Fruit fly (Drosophila melanogaster) whole organism, embryonic: ENCODE measurements around the gene Est-Q.

ENCODE experiments used
- Atf6 ChIP-seq: fragments of 200-800 bp; sonication (Bioruptor generic); IDR thresholded peaks from 2 replicates; pipeline ENCODE4 v1.3.6; 2022; ENCODE audit warnings: missing biosample characterization, missing genetic modification characterization
- B-H2 ChIP-seq: fragments of 200-800 bp; sonication (Bioruptor generic); optimal IDR thresholded peaks from 2 replicates; lab custom pipeline; 2018; ENCODE audit warnings: missing biosample characterization, mild to moderate bottlenecking, missing genetic modification characterization
- Bdp1 ChIP-seq: fragments of 200-800 bp; sonication (Bioruptor generic); optimal IDR thresholded peaks from 3 replicates; lab custom pipeline; 2016; ENCODE audit warnings: missing biosample characterization, missing genetic modification characterization
- CG10366 ChIP-seq: fragments of 200-800 bp; sonication (Bioruptor generic); IDR thresholded peaks from 2 replicates; pipeline ENCODE4 v1.3.6; 2022; ENCODE audit warnings: missing biosample characterization, missing genetic modification characterization
- CG10565 ChIP-seq: fragments of 200-800 bp; sonication (Bioruptor generic); optimal IDR thresholded peaks from 3 replicates; lab custom pipeline; 2016; ENCODE audit warnings: missing biosample characterization, mild to moderate bottlenecking, missing genetic modification characterization
- CG10959 ChIP-seq: fragments of 200-800 bp; sonication (Bioruptor generic); IDR thresholded peaks from 2 replicates; pipeline ENCODE4 v1.3.6; 2022; ENCODE audit warnings: missing biosample characterization, missing genetic modification characterization
- CG11504 ChIP-seq: fragments of 200-800 bp; sonication (Bioruptor generic); optimal IDR thresholded peaks from 3 replicates; lab custom pipeline; 2019; ENCODE audit warnings: missing biosample characterization, mild to moderate bottlenecking, missing genetic modification characterization, moderate library complexity
- CG11723 ChIP-seq: fragments of 200-800 bp; sonication (Bioruptor generic); optimal IDR thresholded peaks from 2 replicates; lab custom pipeline; 2017; ENCODE audit warnings: missing biosample characterization, mild to moderate bottlenecking, missing genetic modification characterization
- CG12236 ChIP-seq: fragments of 200-800 bp; sonication (Bioruptor generic); optimal IDR thresholded peaks from 2 replicates; lab custom pipeline; 2016; ENCODE audit warnings: missing biosample characterization, missing genetic modification characterization
- CG1233 ChIP-seq: fragments of 200-800 bp; sonication (Bioruptor generic); optimal IDR thresholded peaks from 4 replicates; lab custom pipeline; 2018; ENCODE audit warnings: missing biosample characterization, mild to moderate bottlenecking, missing genetic modification characterization
- CG14710 ChIP-seq: fragments of 200-800 bp; sonication (Bioruptor generic); optimal IDR thresholded peaks from 3 replicates; lab custom pipeline; 2019; ENCODE audit warnings: missing biosample characterization, mild to moderate bottlenecking, missing genetic modification characterization, moderate library complexity
- CG15514 ChIP-seq: fragments of 200-800 bp; sonication (Bioruptor generic); optimal IDR thresholded peaks from 3 replicates; lab custom pipeline; 2017; ENCODE audit warnings: missing biosample characterization, missing genetic modification characterization, mild to moderate bottlenecking, moderate library complexity, missing genetic modification reagents
- CG1647 ChIP-seq: fragments of 200-800 bp; sonication (Bioruptor generic); optimal IDR thresholded peaks from 3 replicates; lab custom pipeline; 2016; ENCODE audit warnings: missing biosample characterization, missing genetic modification characterization
- CG18011 ChIP-seq: fragments of 200-800 bp; sonication (Bioruptor generic); optimal IDR thresholded peaks from 2 replicates; lab custom pipeline; 2017; ENCODE audit warnings: missing biosample characterization, missing genetic modification characterization, mild to moderate bottlenecking, moderate library complexity, missing genotype
- CG18262 ChIP-seq: fragments of 200-800 bp; optimal IDR thresholded peaks from 3 replicates; lab custom pipeline; 2019; ENCODE audit warnings: missing biosample characterization, mild to moderate bottlenecking, missing genetic modification characterization, moderate library complexity
- CG1832 ChIP-seq: fragments of 200-800 bp; sonication (Bioruptor generic); optimal IDR thresholded peaks from 2 replicates; lab custom pipeline; 2017; ENCODE audit warnings: missing biosample characterization, mild to moderate bottlenecking, missing genetic modification characterization, inconsistent platforms
- CG5953 ChIP-seq: fragments of 200-800 bp; sonication (Bioruptor generic); IDR thresholded peaks from 2 replicates; pipeline ENCODE4 v1.3.6; 2022; ENCODE audit warnings: missing biosample characterization, missing genetic modification characterization
- CG6254 ChIP-seq: fragments of 200-800 bp; sonication (Bioruptor generic); optimal IDR thresholded peaks from 3 replicates; lab custom pipeline; 2017; ENCODE audit warnings: mild to moderate bottlenecking, missing biosample characterization, missing genetic modification reagents, missing genetic modification characterization
- CG7786 ChIP-seq: fragments of 200-800 bp; sonication (Bioruptor generic); optimal IDR thresholded peaks from 2 replicates; lab custom pipeline; 2016; ENCODE audit warnings: missing biosample characterization, missing genetic modification characterization
- Doc3 ChIP-seq: fragments of 200-800 bp; sonication (Bioruptor generic); IDR thresholded peaks from 3 replicates; pipeline ENCODE4 v1.3.6; 2022; ENCODE audit warnings: missing biosample characterization, missing genetic modification characterization; ENCODE audit not compliant: partially characterized antibody
- Dp ChIP-seq: fragments of 200-800 bp; sonication (Bioruptor generic); optimal IDR thresholded peaks from 2 replicates; lab custom pipeline; 2018; ENCODE audit warnings: missing biosample characterization, mild to moderate bottlenecking, missing genetic modification characterization, moderate library complexity
- ERR ChIP-seq: fragments of 200-800 bp; sonication (Bioruptor generic); optimal IDR thresholded peaks from 2 replicates; lab custom pipeline; 2016; ENCODE audit warnings: missing biosample characterization, missing genetic modification characterization
- Gug ChIP-seq: fragments of 200-800 bp; sonication (Bioruptor generic); IDR thresholded peaks from 4 replicates; pipeline ENCODE4 v1.3.6; 2022; ENCODE audit warnings: missing biosample characterization, missing genetic modification characterization
- H15 ChIP-seq: fragments of 200-800 bp; sonication (Bioruptor generic); IDR thresholded peaks from 3 replicates; pipeline ENCODE4 v1.3.6; 2022; ENCODE audit warnings: missing biosample characterization, missing genetic modification characterization
- HmgZ ChIP-seq: fragments of 200-800 bp; sonication (Bioruptor generic); optimal IDR thresholded peaks from 2 replicates; lab custom pipeline; 2018; ENCODE audit warnings: missing biosample characterization, mild to moderate bottlenecking, missing genetic modification characterization
- Hmx ChIP-seq: fragments of 200-800 bp; sonication (Bioruptor generic); optimal IDR thresholded peaks from 2 replicates; lab custom pipeline; 2016; ENCODE audit warnings: missing biosample characterization, missing genetic modification characterization
- Hr78 ChIP-seq, 2 experiments: fragments of 200-800 bp in 1 of 2; fragments of >200 bp in 1 of 2; sonication (Bioruptor generic) in 1 of 2; optimal IDR thresholded peaks; 2 replicates each; lab custom pipeline; 2017 to 2019; ENCODE audit warnings: missing biosample characterization in 2 of 2, missing genetic modification characterization in 2 of 2, mild to moderate bottlenecking in 1 of 2, moderate library complexity in 1 of 2
- Lim3 ChIP-seq: fragments of 200-800 bp; sonication (Bioruptor generic); IDR thresholded peaks from 2 replicates; pipeline ENCODE4 v1.3.6; 2022; ENCODE audit warnings: missing biosample characterization, missing genetic modification characterization
- Mrtf ChIP-seq: fragments of 200-800 bp; sonication (Bioruptor generic); IDR thresholded peaks from 3 replicates; pipeline ENCODE4 v1.3.6; 2022; ENCODE audit warnings: missing biosample characterization, missing genetic modification characterization
- Nf-YB ChIP-seq: fragments of 200-800 bp; sonication (Bioruptor generic); optimal IDR thresholded peaks from 3 replicates; lab custom pipeline; 2019; ENCODE audit warnings: missing biosample characterization, mild to moderate bottlenecking, missing genetic modification characterization, moderate library complexity
- Rfx ChIP-seq: fragments of 200-800 bp; sonication (Bioruptor generic); IDR thresholded peaks from 2 replicates; pipeline ENCODE4 v1.3.6; 2022; ENCODE audit warnings: missing biosample characterization, missing genetic modification characterization
- al ChIP-seq: fragments of 200-800 bp; sonication (Bioruptor generic); IDR thresholded peaks from 2 replicates; pipeline ENCODE4 v1.3.6; 2022; ENCODE audit warnings: missing biosample characterization, missing genetic modification characterization
- ara ChIP-seq: fragments of 200-800 bp; sonication (Bioruptor generic); IDR thresholded peaks from 2 replicates; pipeline ENCODE4 v1.3.6; 2022; ENCODE audit warnings: missing biosample characterization, missing genetic modification characterization
- ato ChIP-seq: fragments of 200-800 bp; sonication (Bioruptor generic); IDR thresholded peaks from 2 replicates; pipeline ENCODE4 v1.3.6; 2022; ENCODE audit warnings: missing biosample characterization, missing genetic modification characterization; ENCODE audit not compliant: partially characterized antibody
- crol ChIP-seq: fragments of 200-800 bp; sonication (Bioruptor generic); IDR thresholded peaks from 2 replicates; pipeline ENCODE4 v1.3.6; 2022; ENCODE audit warnings: missing biosample characterization, missing genetic modification characterization
- dimm ChIP-seq: fragments of 200-800 bp; sonication (Bioruptor generic); IDR thresholded peaks from 2 replicates; pipeline ENCODE4 v1.3.6; 2022; ENCODE audit warnings: missing biosample characterization, missing genetic modification characterization
- disco-r ChIP-seq: fragments of 200-800 bp; sonication (Bioruptor generic); optimal IDR thresholded peaks from 2 replicates; lab custom pipeline; 2016; ENCODE audit warnings: missing biosample characterization, missing genetic modification characterization
- esg ChIP-seq: fragments of 200-800 bp; sonication (Bioruptor generic); conservative IDR thresholded peaks from 2 replicates; pipeline ENCODE4 v1.3.6; 2022; ENCODE audit warnings: missing biosample characterization, missing genetic modification characterization
- fd102C ChIP-seq: fragments of 200-800 bp; sonication (Bioruptor generic); optimal IDR thresholded peaks from 2 replicates; lab custom pipeline; 2018; ENCODE audit warnings: missing biosample characterization, mild to moderate bottlenecking, missing genetic modification characterization, moderate library complexity
- fd64A ChIP-seq: fragments of 200-800 bp; sonication (Bioruptor generic); optimal IDR thresholded peaks from 3 replicates; lab custom pipeline; 2018; ENCODE audit warnings: missing biosample characterization, mild to moderate bottlenecking, missing genetic modification characterization
- gcm ChIP-seq: fragments of 200-800 bp; sonication (Bioruptor generic); optimal IDR thresholded peaks from 2 replicates; lab custom pipeline; 2019; ENCODE audit warnings: missing biosample characterization, mild to moderate bottlenecking, missing genetic modification characterization, moderate library complexity
- h ChIP-seq: fragments of >200 bp; optimal IDR thresholded peaks from 2 replicates; lab custom pipeline; 2017
- her ChIP-seq: fragments of 200-800 bp; sonication (Bioruptor generic); optimal IDR thresholded peaks from 2 replicates; lab custom pipeline; 2016; ENCODE audit warnings: missing biosample characterization, missing genetic modification characterization
- ken ChIP-seq: fragments of 200-800 bp; sonication (Bioruptor generic); IDR thresholded peaks from 3 replicates; pipeline ENCODE4 v1.3.6; 2022; ENCODE audit warnings: missing biosample characterization, missing genetic modification characterization
- mam ChIP-seq: fragments of 200-800 bp; sonication (Bioruptor generic); optimal IDR thresholded peaks from 3 replicates; lab custom pipeline; 2016; ENCODE audit warnings: missing biosample characterization, missing genetic modification characterization
- pros ChIP-seq: fragments of 200-800 bp; sonication (Bioruptor generic); optimal IDR thresholded peaks from 3 replicates; lab custom pipeline; 2019; ENCODE audit warnings: missing biosample characterization, mild to moderate bottlenecking, missing genetic modification characterization, moderate library complexity
- sim ChIP-seq: fragments of 200-800 bp; sonication (Bioruptor generic); IDR thresholded peaks from 2 replicates; pipeline ENCODE4 v1.3.6; 2022; ENCODE audit warnings: missing biosample characterization, missing genetic modification characterization
- tap ChIP-seq: fragments of 200-800 bp; optimal IDR thresholded peaks from 3 replicates; lab custom pipeline; 2019; ENCODE audit warnings: missing biosample characterization, mild to moderate bottlenecking, missing genetic modification characterization, moderate library complexity
- zf30C ChIP-seq: fragments of 200-800 bp; sonication (Bioruptor generic); optimal IDR thresholded peaks from 3 replicates; lab custom pipeline; 2018; ENCODE audit warnings: missing biosample characterization, mild to moderate bottlenecking, missing genetic modification characterization

The Est-Q gene

dm6 chr3L:21515823-21516715 lies 14.8 kb downstream of the Est-Q start, which contains the start of the genes SAK and Cdk12 (continued):
- peak; percentile 77 for TF ChIP-seq mam (GFP tag; lab: Kevin White, UChicago)
- peak; percentile 74 for TF ChIP-seq CG11723 (GFP tag; lab: Kevin White, UChicago)
- TF ChIP-seq CG1832, result no peak
- peak; percentile 72 for TF ChIP-seq HmgZ (tag; lab: Kevin White, UChicago)
- TF ChIP-seq Nf-YB, result peak; percentile 69
- TF ChIP-seq crol (GFP tag; lab: Robert Waterston, UW), result no peak
- TF ChIP-seq fd102C (GFP tag; lab: Kevin White, UChicago), result no peak
- TF ChIP-seq Mrtf (GFP tag; lab: Robert Waterston, UW), result peak; percentile 81
- peak; percentile 30 for TF ChIP-seq ERR
- peak; percentile 16 for TF ChIP-seq fd64A (GFP tag; lab: Kevin White, UChicago)
- peak; percentile 83 for TF ChIP-seq CG1233 (GFP tag; lab: Kevin White, UChicago)
- TF ChIP-seq tap, result peak; percentile 82
- peak; percentile 74 for TF ChIP-seq ara
- peak; percentile 84 for TF ChIP-seq Rfx
- TF ChIP-seq CG10565 (GFP tag; lab: Kevin White, UChicago), result peak; percentile 38
- TF ChIP-seq CG1647, result peak; percentile 30
- TF ChIP-seq esg (GFP tag; lab: Robert Waterston, UW), result peak; percentile 75
- peak; percentile 88 for TF ChIP-seq CG11504 (tag; lab: Kevin White, UChicago)
- TF ChIP-seq pros (GFP tag; lab: Kevin White, UChicago), result no peak
- peak; percentile 66; the same call in 2 of the 3 replicates for TF ChIP-seq H15
- peak; percentile 29 for TF ChIP-seq disco-r (GFP tag; lab: Kevin White, UChicago)
- TF ChIP-seq CG15514, result peak; percentile 84
- peak in 1 of 2 experiments; percentile 83 for TF ChIP-seq Hr78 (GFP tag; optimal IDR thresholded peaks at IDR 0.05; lab: Kevin White, UChicago)
- no peak for TF ChIP-seq Lim3 (GFP tag; lab: Robert Waterston, UW)
- peak; percentile 89 for TF ChIP-seq CG18262 (tag; lab: Kevin White, UChicago)
- no peak for TF ChIP-seq zf30C (GFP tag; lab: Kevin White, UChicago)
- no peak for TF ChIP-seq h (lab: Kevin White, UChicago)
- no peak for TF ChIP-seq ato (GFP tag; lab: Robert Waterston, UW)
- peak; percentile 76 for TF ChIP-seq gcm (GFP tag; lab: Kevin White, UChicago)
- peak; percentile 74 for TF ChIP-seq Dp (GFP tag; lab: Kevin White, UChicago)
- TF ChIP-seq dimm (GFP tag; lab: Robert Waterston, UW), result peak; percentile 21; the same call in 1 of the 2 replicates
- peak; percentile 94 for TF ChIP-seq CG14710 (tag; lab: Kevin White, UChicago)
- no peak for TF ChIP-seq Hmx (GFP tag; lab: Kevin White, UChicago)
- no peak for TF ChIP-seq CG12236 (GFP tag; lab: Kevin White, UChicago)
- TF ChIP-seq her, result no peak
- TF ChIP-seq sim (GFP tag; lab: Robert Waterston, UW), result no peak
- TF ChIP-seq B-H2 (GFP tag; lab: Kevin White, UChicago), result peak; percentile 92
- TF ChIP-seq CG18011, result peak; percentile 61
- TF ChIP-seq CG7786, result peak; percentile 65
- TF ChIP-seq CG10366 (GFP tag; lab: Robert Waterston, UW), result peak; percentile 71; the same call in 1 of the 2 replicates
- peak; percentile 18; the same call in 1 of the 3 replicates for TF ChIP-seq Doc3 (GFP tag; lab: Robert Waterston, UW)
- no peak; the same call in 1 of the 2 replicates for TF ChIP-seq CG10959 (GFP tag; lab: Robert Waterston, UW)
- peak; percentile 87 for TF ChIP-seq Gug
- TF ChIP-seq ken (GFP tag; lab: Robert Waterston, UW), result peak; percentile 72
- peak; percentile 38; the same call in 1 of the 2 replicates for TF ChIP-seq CG5953 (GFP tag; lab: Robert Waterston, UW)
- TF ChIP-seq Atf6 (GFP tag; lab: Robert Waterston, UW), result peak; percentile 84
- TF ChIP-seq CG6254, result peak; percentile 76
- TF ChIP-seq Bdp1, result peak; percentile 56
- peak; percentile 75 for TF ChIP-seq al (GFP tag; lab: Robert Waterston, UW)
